Fruit fly (Drosophila melanogaster) whole organism, adult: ENCODE data around the gene CG1421.

Source experiments
- CG11617 ChIP-seq: fragments of 200-800 bp; sonication (Bioruptor generic); optimal IDR thresholded peaks from 2 replicates; lab custom pipeline; 2017; ENCODE audit warnings: mild to moderate bottlenecking, missing biosample characterization, missing genetic modification reagents, missing genetic modification characterization
- CG12768 ChIP-seq: fragments of 200-800 bp; sonication (Bioruptor generic); optimal IDR thresholded peaks from 2 replicates; lab custom pipeline; 2017; ENCODE audit warnings: missing biosample characterization, missing genetic modification characterization, mild to moderate bottlenecking, moderate library complexity, missing genetic modification reagents
- CG14711 ChIP-seq: fragments of 200-800 bp; sonication (Bioruptor generic); optimal IDR thresholded peaks from 2 replicates; lab custom pipeline; 2018; ENCODE audit warnings: missing biosample characterization, mild to moderate bottlenecking, missing genetic modification characterization, moderate library complexity
- CG1620 ChIP-seq: fragments of 200-800 bp; sonication (Bioruptor generic); optimal IDR thresholded peaks from 2 replicates; lab custom pipeline; 2016; ENCODE audit warnings: missing biosample characterization, missing genetic modification characterization
- CG33017 ChIP-seq: fragments of 200-800 bp; sonication (Bioruptor generic); optimal IDR thresholded peaks from 2 replicates; lab custom pipeline; 2018; ENCODE audit warnings: missing biosample characterization, mild to moderate bottlenecking, missing genetic modification characterization, moderate library complexity
- CG5204 ChIP-seq: fragments of 200-800 bp; sonication (Bioruptor generic); optimal IDR thresholded peaks from 2 replicates; lab custom pipeline; 2016; ENCODE audit warnings: missing biosample characterization, missing genetic modification characterization
- CG7045 ChIP-seq: fragments of 200-800 bp; sonication (Bioruptor generic); optimal IDR thresholded peaks from 2 replicates; lab custom pipeline; 2017; ENCODE audit warnings: missing biosample characterization, mild to moderate bottlenecking, missing genetic modification characterization
- CG7101 ChIP-seq: fragments of 200-800 bp; sonication (Bioruptor generic); optimal IDR thresholded peaks from 2 replicates; lab custom pipeline; 2018; ENCODE audit warnings: missing biosample characterization, mild to moderate bottlenecking, missing genetic modification characterization, moderate library complexity
- Clk ChIP-seq: fragments of 200-800 bp; sonication (Bioruptor generic); optimal IDR thresholded peaks from 2 replicates; lab custom pipeline; 2017; ENCODE audit warnings: missing biosample characterization, missing genetic modification characterization
- Crg-1 ChIP-seq: fragments of 200-800 bp; sonication (Bioruptor generic); optimal IDR thresholded peaks from 2 replicates; lab custom pipeline; 2016; ENCODE audit warnings: missing biosample characterization, missing genetic modification characterization
- Hr96 ChIP-seq: fragments of 200-800 bp; sonication (Bioruptor generic); optimal IDR thresholded peaks from 2 replicates; lab custom pipeline; 2016; ENCODE audit warnings: missing biosample characterization, missing genetic modification characterization
- Mnt ChIP-seq: fragments of 200-800 bp; sonication (Bioruptor generic); optimal IDR thresholded peaks from 2 replicates; lab custom pipeline; 2016; ENCODE audit warnings: missing biosample characterization, mild to moderate bottlenecking, missing genetic modification characterization
- bab1 ChIP-seq: fragments of 200-800 bp; sonication (Bioruptor generic); optimal IDR thresholded peaks from 3 replicates; lab custom pipeline; 2019; ENCODE audit warnings: missing biosample characterization, mild to moderate bottlenecking, missing genetic modification characterization, moderate library complexity
- cic ChIP-seq: fragments of 200-800 bp; sonication (Bioruptor generic); optimal IDR thresholded peaks from 2 replicates; lab custom pipeline; 2017; ENCODE audit warnings: missing biosample characterization, mild to moderate bottlenecking, missing genetic modification characterization, moderate library complexity
- cnc ChIP-seq, 2 experiments: fragments of >200 bp; optimal IDR thresholded peaks; 2 replicates each; lab custom pipeline; 2017
- kay ChIP-seq: fragments of 200-800 bp; sonication (Bioruptor generic); peaks from one replicate; lab custom pipeline; 2016; ENCODE audit warnings: missing biosample characterization, missing genetic modification characterization, borderline replicate concordance
- ovo ChIP-seq: fragments of 200-800 bp; sonication (Bioruptor generic); optimal IDR thresholded peaks from 2 replicates; lab custom pipeline; 2016; ENCODE audit warnings: missing biosample characterization, missing genetic modification characterization
- pad ChIP-seq: fragments of 200-800 bp; sonication (Bioruptor generic); optimal IDR thresholded peaks from 3 replicates; lab custom pipeline; 2017; ENCODE audit warnings: missing biosample characterization, missing genetic modification characterization, mild to moderate bottlenecking, moderate library complexity, missing genetic modification reagents
- tj ChIP-seq: fragments of 200-800 bp; sonication (Bioruptor generic); optimal IDR thresholded peaks from 3 replicates; lab custom pipeline; 2017; ENCODE audit warnings: missing biosample characterization, mild to moderate bottlenecking, missing genetic modification characterization, moderate library complexity
- toe ChIP-seq: fragments of 200-800 bp; sonication (Bioruptor generic); optimal IDR thresholded peaks from 2 replicates; lab custom pipeline; 2016; ENCODE audit warnings: missing biosample characterization, missing genetic modification characterization

CG1421 gene

dm6 chr2L:21881504-21882124, 21.2 kb upstream of the CG1421 start:
- no peak for TF ChIP-seq Hr96 (GFP tag; lab: Kevin White, UChicago)
- TF ChIP-seq kay (GFP tag; lab: Kevin White, UChicago), result no peak
- TF ChIP-seq CG14711 (tag; lab: Kevin White, UChicago), result no peak
- TF ChIP-seq CG11617 (GFP tag; lab: Kevin White, UChicago), result no peak
- TF ChIP-seq pad (GFP tag; lab: Kevin White, UChicago), result no peak
- no peak for TF ChIP-seq CG12768
- TF ChIP-seq CG7045 (GFP tag; lab: Kevin White, UChicago), result no peak
- no peak for TF ChIP-seq CG7101 (tag; lab: Kevin White, UChicago)

- no peak for TF ChIP-seq tj (GFP tag; lab: Kevin White, UChicago)
- TF ChIP-seq CG11617 (GFP tag; lab: Kevin White, UChicago), result no peak
- TF ChIP-seq toe (GFP tag; lab: Kevin White, UChicago), result no peak
- no peak for TF ChIP-seq pad (GFP tag; lab: Kevin White, UChicago)
- TF ChIP-seq CG33017 (tag; lab: Kevin White, UChicago), result no peak
- TF ChIP-seq CG14711 (tag; lab: Kevin White, UChicago), result no peak
- TF ChIP-seq bab1 (GFP tag; lab: Kevin White, UChicago), result no peak
- no peak for TF ChIP-seq CG5204 (GFP tag; lab: Kevin White, UChicago)
- no peak for TF ChIP-seq CG7101 (tag; lab: Kevin White, UChicago)
- no peak for TF ChIP-seq kay (GFP tag; lab: Kevin White, UChicago)
- TF ChIP-seq CG7045 (GFP tag; lab: Kevin White, UChicago), result no peak
- TF ChIP-seq Hr96 (GFP tag; lab: Kevin White, UChicago), result no peak
- no peak for TF ChIP-seq Clk (GFP tag; lab: Kevin White, UChicago)
- no peak for TF ChIP-seq ovo (GFP tag; lab: Kevin White, UChicago)
- no peak for TF ChIP-seq Mnt (GFP tag; lab: Kevin White, UChicago)
- TF ChIP-seq cic (GFP tag; lab: Kevin White, UChicago), result no peak
- no peak for TF ChIP-seq Crg-1 (GFP tag; lab: Kevin White, UChicago)
- no peak for TF ChIP-seq CG12768
Observed at dm6 chr2L:21885502-21885901, 17.3 kb upstream of the CG1421 start.

dm6 chr2L:21886260-21886659, 16.5 kb upstream of the CG1421 start:
- TF ChIP-seq CG7101 (tag; lab: Kevin White, UChicago) (no peak), CG14711 (tag; lab: Kevin White, UChicago) (no peak), Mnt (GFP tag; lab: Kevin White, UChicago) (no peak), bab1 (GFP tag; lab: Kevin White, UChicago) (no peak), pad (GFP tag; lab: Kevin White, UChicago) (no peak), CG5204 (GFP tag; lab: Kevin White, UChicago) (no peak), CG33017 (tag; lab: Kevin White, UChicago) (no peak), CG1620 (no peak)

dm6 chr2L:21887582-21887981, 15.2 kb upstream of the CG1421 start:
- TF ChIP-seq ovo (GFP tag; lab: Kevin White, UChicago) (no peak), tj (GFP tag; lab: Kevin White, UChicago) (peak; percentile 73), CG11617 (GFP tag; lab: Kevin White, UChicago) (no peak)

dm6 chr2L:21890205-21890604, 12.6 kb upstream of the CG1421 start:
- no peak for TF ChIP-seq Mnt (GFP tag; lab: Kevin White, UChicago)
- no peak for TF ChIP-seq bab1 (GFP tag; lab: Kevin White, UChicago)
- no peak for TF ChIP-seq CG1620
- no peak for TF ChIP-seq tj (GFP tag; lab: Kevin White, UChicago)
- no peak for TF ChIP-seq CG12768
- TF ChIP-seq toe (GFP tag; lab: Kevin White, UChicago), result no peak
- no peak for TF ChIP-seq CG7101 (tag; lab: Kevin White, UChicago)

- TF ChIP-seq CG5204 (GFP tag; lab: Kevin White, UChicago) (no peak), CG1620 (no peak), CG14711 (tag; lab: Kevin White, UChicago) (no peak), CG12768 (no peak), cic (GFP tag; lab: Kevin White, UChicago) (no peak), Crg-1 (GFP tag; lab: Kevin White, UChicago) (no peak), pad (GFP tag; lab: Kevin White, UChicago) (no peak)
Observed at dm6 chr2L:21896046-21896445, 6.7 kb upstream of the CG1421 start.

- TF ChIP-seq CG7101 (tag; lab: Kevin White, UChicago) (no peak), cnc (optimal IDR thresholded peaks at IDR 0.05; lab: Kevin White, UChicago) (no peak), CG12768 (no peak), CG14711 (tag; lab: Kevin White, UChicago) (no peak), Crg-1 (GFP tag; lab: Kevin White, UChicago) (no peak), Mnt (GFP tag; lab: Kevin White, UChicago) (no peak), CG7045 (GFP tag; lab: Kevin White, UChicago) (no peak), kay (GFP tag; lab: Kevin White, UChicago) (no peak), tj (GFP tag; lab: Kevin White, UChicago) (no peak), cic (GFP tag; lab: Kevin White, UChicago) (no peak), ovo (GFP tag; lab: Kevin White, UChicago) (no peak), CG5204 (GFP tag; lab: Kevin White, UChicago) (no peak), bab1 (GFP tag; lab: Kevin White, UChicago) (no peak), CG1620 (no peak), toe (GFP tag; lab: Kevin White, UChicago) (no peak), pad (GFP tag; lab: Kevin White, UChicago) (no peak), CG11617 (GFP tag; lab: Kevin White, UChicago) (no peak), CG33017 (tag; lab: Kevin White, UChicago) (no peak)
Observed at dm6 chr2L:21898189-21898588, 4.6 kb upstream of the CG1421 start, which contains the start of gene CG11629. Gene CG11629 (minus strand): TSS chr2L:21898289.
